Fruit fly (Drosophila melanogaster): ENCODE results near the gene CG18417.

The CG18417 gene

dm6 chr3L:7433325-7433827 is 33.5 kb downstream of the CG18417 start (continued):
- TF ChIP-seq wor (GFP tag; IDR thresholded peaks at IDR 0.05) = no peak
- TF ChIP-seq mirr (GFP tag; optimal IDR thresholded peaks at IDR 0.05) = peak; percentile 10
- TF ChIP-seq sug (tag; optimal IDR thresholded peaks at IDR 0.05) = peak; percentile 82
- no peak for TF ChIP-seq gfzf (GFP tag; optimal IDR thresholded peaks at IDR 0.05)
- TF ChIP-seq peb (GFP tag; IDR thresholded peaks at IDR 0.05) = no peak
- no peak for TF ChIP-seq tap (tag; optimal IDR thresholded peaks at IDR 0.05)
- 0 out of 2 replicates have a peak, but pooled peaks have one; percentile 37 for TF ChIP-seq Ptx1 (GFP tag; IDR thresholded peaks at IDR 0.05)
- TF ChIP-seq Med (GFP tag) = no peak
- TF ChIP-seq sens (GFP tag) = no peak
- peak; percentile 42 for TF ChIP-seq unpg (GFP tag; optimal IDR thresholded peaks at IDR 0.05)
- TF ChIP-seq pho (GFP tag; optimal IDR thresholded peaks at IDR 0.05) = no peak
- TF ChIP-seq CG17912 (GFP tag; optimal IDR thresholded peaks at IDR 0.05) = no peak
- no peak for TF ChIP-seq CG11456 (GFP tag; IDR thresholded peaks at IDR 0.05)
- no peak for TF ChIP-seq Jarid2 (GFP tag; optimal IDR thresholded peaks at IDR 0.05)
- no peak for TF ChIP-seq CG2875 (GFP tag; optimal IDR thresholded peaks at IDR 0.05)
- TF ChIP-seq CG18476 (GFP tag; optimal IDR thresholded peaks at IDR 0.05) = no peak
- TF ChIP-seq CG10565 (GFP tag; optimal IDR thresholded peaks at IDR 0.05) = no peak
- TF ChIP-seq CG2199 (GFP tag; IDR thresholded peaks at IDR 0.05) = peak; percentile 57; the same call in 1 of the 3 replicates
- no peak for TF ChIP-seq bab2 (GFP tag; optimal IDR thresholded peaks at IDR 0.05)
- TF ChIP-seq CG9876 (GFP tag; optimal IDR thresholded peaks at IDR 0.05) = no peak
- no peak for TF ChIP-seq mam (GFP tag; optimal IDR thresholded peaks at IDR 0.05)
- TF ChIP-seq Max (GFP tag; optimal IDR thresholded peaks at IDR 0.05) = no peak
- TF ChIP-seq CG4707 (GFP tag; optimal IDR thresholded peaks at IDR 0.05) = no peak
- TF ChIP-seq CoRest (tag; optimal IDR thresholded peaks at IDR 0.05) = peak; percentile 34
- TF ChIP-seq ap (GFP tag; IDR thresholded peaks at IDR 0.05) = no peak
- no peak for TF ChIP-seq ERR (GFP tag; optimal IDR thresholded peaks at IDR 0.05)
- TF ChIP-seq H15 (GFP tag; IDR thresholded peaks at IDR 0.05) = no peak
- no peak for TF ChIP-seq CG6813 (GFP tag; optimal IDR thresholded peaks at IDR 0.05)
- no peak for TF ChIP-seq pnt (GFP tag; optimal IDR thresholded peaks at IDR 0.05)
- TF ChIP-seq sens-2 (GFP tag; IDR thresholded peaks at IDR 0.05) = no peak
- TF ChIP-seq wek (GFP tag; optimal IDR thresholded peaks at IDR 0.05) = no peak
- TF ChIP-seq Usf (GFP tag; optimal IDR thresholded peaks at IDR 0.05) = no peak
- TF ChIP-seq CG2202 (tag; optimal IDR thresholded peaks at IDR 0.05) = no peak
- no peak for TF ChIP-seq schlank (tag; optimal IDR thresholded peaks at IDR 0.05)
- no peak for TF ChIP-seq fd64A (GFP tag; optimal IDR thresholded peaks at IDR 0.05)
- TF ChIP-seq CG16815 (GFP tag; optimal IDR thresholded peaks at IDR 0.05) = no peak
- no peak for TF ChIP-seq Chrac-16 (GFP tag; optimal IDR thresholded peaks at IDR 0.05)
- TF ChIP-seq repo (GFP tag; optimal IDR thresholded peaks at IDR 0.05) = no peak
- TF ChIP-seq CG1529 (GFP tag; optimal IDR thresholded peaks at IDR 0.05) = no peak
- TF ChIP-seq CG9609 (GFP tag; optimal IDR thresholded peaks at IDR 0.05) = no peak
- TF ChIP-seq CG8765 (GFP tag; IDR thresholded peaks at IDR 0.05) = no peak
- TF ChIP-seq CG12104 (GFP tag; optimal IDR thresholded peaks at IDR 0.05) = no peak
- no peak for TF ChIP-seq tx (GFP tag; optimal IDR thresholded peaks at IDR 0.05)
- no peak for TF ChIP-seq Rx (GFP tag; IDR thresholded peaks at IDR 0.05)
- peak; percentile 58 for TF ChIP-seq gem (tag; optimal IDR thresholded peaks at IDR 0.05)
- TF ChIP-seq Dad (GFP tag; optimal IDR thresholded peaks at IDR 0.05) = no peak
- no peak for TF ChIP-seq Oaz (GFP tag; IDR thresholded peaks at IDR 0.05)
- TF ChIP-seq CG14441 (GFP tag; IDR thresholded peaks at IDR 0.05) = peak; percentile 12; the same call in 1 of the 2 replicates
- TF ChIP-seq CG11723 (GFP tag; optimal IDR thresholded peaks at IDR 0.05) = no peak
- TF ChIP-seq CG11247 (GFP tag; IDR thresholded peaks at IDR 0.05) = no peak; the same call in 1 of the 2 replicates
- no peak for TF ChIP-seq B-H2 (GFP tag; optimal IDR thresholded peaks at IDR 0.05)
- TF ChIP-seq Myb (GFP tag; optimal IDR thresholded peaks at IDR 0.05) = no peak

Measured in whole organism, embryonic.